Worm (Caenorhabditis elegans) whole organism, late embryonic: ENCODE measurements around the gene srp-2.

ENCODE experiments used
- C08G9.2 ChIP-seq: sonication (generic microtip); optimal IDR thresholded peaks from 2 replicates; lab custom pipeline; 2016; ENCODE audit warnings: mild to moderate bottlenecking, missing genetic modification characterization, moderate library complexity, missing compliant biosample characterization
- F13H6.1 ChIP-seq: sonication (generic microtip); optimal IDR thresholded peaks from 2 replicates; lab custom pipeline; 2016; ENCODE audit warnings: missing genetic modification characterization, missing compliant biosample characterization
- K02D7.2 ChIP-seq: sonication (generic microtip); optimal IDR thresholded peaks from 2 replicates; lab custom pipeline; 2017; ENCODE audit warnings: mild to moderate bottlenecking, missing genetic modification characterization, missing compliant biosample characterization
- K09A11.1 ChIP-seq: sonication (generic microtip); optimal IDR thresholded peaks from 2 replicates; lab custom pipeline; 2017; ENCODE audit warnings: antibody characterized with exemption, mild to moderate bottlenecking, missing genetic modification characterization, missing compliant biosample characterization; ENCODE audit not compliant: insufficient read depth
- T23F11.4 ChIP-seq: fragments of 200-800 bp; sonication (Bioruptor generic); optimal IDR thresholded peaks from 2 replicates; lab custom pipeline; 2018; ENCODE audit warnings: mild to moderate bottlenecking, missing genetic modification characterization, missing compliant biosample characterization
- ceh-14 ChIP-seq: sonication (generic microtip); optimal IDR thresholded peaks from 2 replicates; lab custom pipeline; 2016; ENCODE audit warnings: missing genotype, missing genetic modification characterization, missing compliant biosample characterization
- ceh-18 ChIP-seq: sonication (generic microtip); optimal IDR thresholded peaks from 2 replicates; lab custom pipeline; 2016; ENCODE audit warnings: missing genetic modification characterization, missing compliant biosample characterization
- ceh-19 ChIP-seq: fragments of 200-800 bp; sonication (Bioruptor generic); optimal IDR thresholded peaks from 2 replicates; lab custom pipeline; 2018; ENCODE audit warnings: mild to moderate bottlenecking, missing genetic modification characterization, missing compliant biosample characterization
- ceh-22 ChIP-seq: sonication (generic microtip); optimal IDR thresholded peaks from 2 replicates; lab custom pipeline; 2017; ENCODE audit warnings: missing biosample characterization, missing genetic modification characterization
- ceh-24 ChIP-seq: sonication (generic microtip); optimal IDR thresholded peaks from 2 replicates; lab custom pipeline; 2016; ENCODE audit warnings: mild to moderate bottlenecking, missing genetic modification characterization, missing compliant biosample characterization
- ceh-31 ChIP-seq: sonication (generic microtip); optimal IDR thresholded peaks from 2 replicates; lab custom pipeline; 2016; ENCODE audit warnings: missing genetic modification characterization, missing compliant biosample characterization
- ceh-34 ChIP-seq: sonication (generic microtip); optimal IDR thresholded peaks from 2 replicates; lab custom pipeline; 2016; ENCODE audit warnings: mild to moderate bottlenecking, missing genetic modification characterization, missing compliant biosample characterization
- ceh-48 ChIP-seq: sonication (generic microtip); optimal IDR thresholded peaks from 2 replicates; lab custom pipeline; 2016; ENCODE audit warnings: missing genetic modification characterization, inconsistent platforms, missing compliant biosample characterization
- ceh-6 ChIP-seq: fragments of 200-800 bp; sonication (Bioruptor generic); optimal IDR thresholded peaks from 2 replicates; lab custom pipeline; 2018; ENCODE audit warnings: mild to moderate bottlenecking, missing genetic modification characterization, missing compliant biosample characterization
- ceh-9 ChIP-seq: sonication (generic microtip); optimal IDR thresholded peaks from 2 replicates; lab custom pipeline; 2016; ENCODE audit warnings: mild to moderate bottlenecking, missing genetic modification characterization, inconsistent platforms, missing compliant biosample characterization
- dmd-4 ChIP-seq: sonication (generic microtip); optimal IDR thresholded peaks from 2 replicates; lab custom pipeline; 2016; ENCODE audit warnings: borderline replicate concordance, missing genetic modification characterization, missing compliant biosample characterization
- dve-1 ChIP-seq: sonication (generic microtip); optimal IDR thresholded peaks from 2 replicates; lab custom pipeline; 2017; ENCODE audit warnings: antibody characterized with exemption, mild to moderate bottlenecking, missing genetic modification characterization, missing compliant biosample characterization
- elt-2 ChIP-seq: sonication (generic microtip); optimal IDR thresholded peaks from 2 replicates; lab custom pipeline; 2016; ENCODE audit warnings: missing genetic modification reagents, missing genetic modification characterization, missing compliant biosample characterization
- ets-4 ChIP-seq: sonication (generic microtip); optimal IDR thresholded peaks from 2 replicates; lab custom pipeline; 2016; ENCODE audit warnings: missing genetic modification characterization, missing compliant biosample characterization
- eyg-1 ChIP-seq: sonication (generic microtip); optimal IDR thresholded peaks from 2 replicates; lab custom pipeline; 2016; ENCODE audit warnings: missing genotype, missing genetic modification characterization, missing compliant biosample characterization
- fkh-10 ChIP-seq: fragments of 150-350 bp; optimal IDR thresholded peaks from 2 replicates; lab custom pipeline; 2014; ENCODE audit warnings: missing biosample characterization, missing genetic modification reagents, missing genetic modification characterization
- fkh-6 ChIP-seq: sonication (generic microtip); optimal IDR thresholded peaks from 2 replicates; lab custom pipeline; 2016; ENCODE audit warnings: missing genetic modification characterization, missing compliant biosample characterization
- gmeb-2 ChIP-seq: sonication (generic microtip); optimal IDR thresholded peaks from 2 replicates; lab custom pipeline; 2016; ENCODE audit warnings: missing genetic modification characterization, inconsistent platforms, missing compliant biosample characterization
- hlh-15 ChIP-seq: sonication (generic microtip); optimal IDR thresholded peaks from 2 replicates; lab custom pipeline; 2016; ENCODE audit warnings: missing genetic modification characterization, missing compliant biosample characterization
- hlh-30 ChIP-seq: sonication (generic microtip); optimal IDR thresholded peaks from 2 replicates; lab custom pipeline; 2017; ENCODE audit warnings: antibody characterized with exemption, missing genetic modification characterization, missing compliant biosample characterization; ENCODE audit not compliant: insufficient read depth
- hlh-6 ChIP-seq: sonication (generic microtip); optimal IDR thresholded peaks from 2 replicates; lab custom pipeline; 2016; ENCODE audit warnings: missing genotype, missing genetic modification characterization, missing compliant biosample characterization
- hlh-8 ChIP-seq: sonication (generic microtip); optimal IDR thresholded peaks from 2 replicates; lab custom pipeline; 2016; ENCODE audit warnings: missing genotype, missing genetic modification characterization, missing compliant biosample characterization
- lim-6 ChIP-seq: sonication (generic microtip); optimal IDR thresholded peaks from 2 replicates; lab custom pipeline; 2016; ENCODE audit warnings: missing genetic modification characterization, missing compliant biosample characterization
- lin-11 ChIP-seq: fragments of 200-800 bp; sonication (Bioruptor generic); optimal IDR thresholded peaks from 2 replicates; lab custom pipeline; 2018; ENCODE audit warnings: mild to moderate bottlenecking, missing genetic modification characterization, missing compliant biosample characterization
- mec-3 ChIP-seq: sonication (generic microtip); optimal IDR thresholded peaks from 2 replicates; lab custom pipeline; 2016; ENCODE audit warnings: borderline replicate concordance, missing genetic modification characterization, missing compliant biosample characterization
- nfya-1 ChIP-seq: sonication (generic microtip); optimal IDR thresholded peaks from 2 replicates; lab custom pipeline; 2017; ENCODE audit warnings: missing genetic modification characterization, mild to moderate bottlenecking, missing compliant biosample characterization, antibody characterized with exemption, moderate library complexity
- nhr-11 ChIP-seq: fragments of 150-350 bp; optimal IDR thresholded peaks from 2 replicates; lab custom pipeline; 2014; ENCODE audit warnings: missing biosample characterization, missing genetic modification characterization
- nhr-232 ChIP-seq: sonication (generic microtip); optimal IDR thresholded peaks from 2 replicates; lab custom pipeline; 2016; ENCODE audit warnings: missing genetic modification characterization, missing compliant biosample characterization
- npax-4 ChIP-seq: sonication (generic microtip); optimal IDR thresholded peaks from 2 replicates; lab custom pipeline; 2016; ENCODE audit warnings: missing genetic modification characterization, missing compliant biosample characterization
- odd-2 ChIP-seq: sonication (generic microtip); optimal IDR thresholded peaks from 2 replicates; lab custom pipeline; 2017; ENCODE audit warnings: antibody characterized with exemption, mild to moderate bottlenecking, missing genetic modification characterization, missing compliant biosample characterization
- pag-3 ChIP-seq: sonication (generic microtip); optimal IDR thresholded peaks from 2 replicates; lab custom pipeline; 2016; ENCODE audit warnings: missing compliant biosample characterization, missing genetic modification characterization, borderline replicate concordance
- pat-9 ChIP-seq: fragments of 200-800 bp; sonication (Bioruptor generic); optimal IDR thresholded peaks from 2 replicates; lab custom pipeline; 2018; ENCODE audit warnings: mild to moderate bottlenecking, missing genetic modification characterization, moderate library complexity, missing compliant biosample characterization
- pax-1 ChIP-seq: fragments of 150-350 bp; optimal IDR thresholded peaks from 2 replicates; lab custom pipeline; 2014; ENCODE audit warnings: missing biosample characterization, missing genetic modification characterization
- pha-2 ChIP-seq: sonication (generic microtip); optimal IDR thresholded peaks from 2 replicates; lab custom pipeline; 2017; ENCODE audit warnings: mild to moderate bottlenecking, missing genetic modification characterization, missing compliant biosample characterization
- pqm-1 ChIP-seq: sonication (generic microtip); optimal IDR thresholded peaks from 2 replicates; lab custom pipeline; 2016; ENCODE audit warnings: missing genetic modification characterization, missing compliant biosample characterization
- ref-2 ChIP-seq: sonication (generic microtip); optimal IDR thresholded peaks from 2 replicates; lab custom pipeline; 2016; ENCODE audit warnings: missing genetic modification characterization, missing compliant biosample characterization
- sox-4 ChIP-seq: sonication (generic microtip); optimal IDR thresholded peaks from 2 replicates; lab custom pipeline; 2017; ENCODE audit warnings: mild to moderate bottlenecking, missing genetic modification characterization, inconsistent platforms, missing compliant biosample characterization
- syd-9 ChIP-seq: sonication (generic microtip); optimal IDR thresholded peaks from 2 replicates; lab custom pipeline; 2016; ENCODE audit warnings: mild to moderate bottlenecking, missing genetic modification characterization, moderate library complexity, missing compliant biosample characterization
- tbx-2 ChIP-seq: sonication (generic microtip); optimal IDR thresholded peaks from 2 replicates; lab custom pipeline; 2016; ENCODE audit warnings: missing genetic modification characterization, missing compliant biosample characterization
- ttx-3 ChIP-seq: sonication (generic microtip); optimal IDR thresholded peaks from 2 replicates; lab custom pipeline; 2016; ENCODE audit warnings: missing genetic modification reagents, missing genetic modification characterization, missing compliant biosample characterization
- unc-42 ChIP-seq: sonication (generic microtip); optimal IDR thresholded peaks from 2 replicates; lab custom pipeline; 2016; ENCODE audit warnings: missing genotype, missing genetic modification characterization, missing compliant biosample characterization
- zip-5 ChIP-seq: sonication (generic microtip); optimal IDR thresholded peaks from 2 replicates; lab custom pipeline; 2016; ENCODE audit warnings: missing genetic modification characterization, missing compliant biosample characterization

srp-2 gene

ce11 chrV:728822-729493 is 33.5 kb upstream of the srp-2 start:
- TF ChIP-seq ceh-31 (tag; lab: Kevin White, UChicago), result no peak
- peak; percentile 6 for TF ChIP-seq hlh-30 (tag; lab: Kevin White, UChicago)

- TF ChIP-seq hlh-30 (tag; lab: Kevin White, UChicago) (peak; percentile 7), ceh-9 (tag; lab: Kevin White, UChicago) (no peak)
Measured at ce11 chrV:730216-730615, 32.2 kb upstream of the srp-2 start.

- peak; percentile 17 for TF ChIP-seq syd-9 (tag; lab: Kevin White, UChicago)
- TF ChIP-seq tbx-2, result peak; percentile 66
- peak; percentile 94 for TF ChIP-seq ceh-18 (tag; lab: Kevin White, UChicago)
- no peak for TF ChIP-seq pag-3 (tag; lab: Kevin White, UChicago)
- no peak for TF ChIP-seq ceh-22 (tag; lab: Kevin White, UChicago)
- no peak for TF ChIP-seq odd-2
- TF ChIP-seq fkh-10, result no peak
- TF ChIP-seq pqm-1, result peak; percentile 83
- no peak for TF ChIP-seq eyg-1
- peak; percentile 5 for TF ChIP-seq dve-1 (tag; lab: Kevin White, UChicago)
- TF ChIP-seq ttx-3 (tag; lab: Kevin White, UChicago), result no peak
- no peak for TF ChIP-seq gmeb-2
- TF ChIP-seq nhr-11, result no peak
- TF ChIP-seq ceh-48 (tag; lab: Kevin White, UChicago), result no peak
- no peak for TF ChIP-seq zip-5 (tag; lab: Kevin White, UChicago)
- TF ChIP-seq lim-6 (tag; lab: Kevin White, UChicago), result no peak
- TF ChIP-seq ceh-34 (tag; lab: Kevin White, UChicago), result peak; percentile 22
- TF ChIP-seq hlh-8 (tag; lab: Kevin White, UChicago), result no peak
- no peak for TF ChIP-seq dmd-4
- no peak for TF ChIP-seq ceh-6 (GFP tag; lab: Kevin White, UChicago)
- TF ChIP-seq fkh-6 (tag; lab: Kevin White, UChicago), result no peak
- no peak for TF ChIP-seq nhr-232 (tag; lab: Kevin White, UChicago)
- no peak for TF ChIP-seq sox-4 (tag; lab: Kevin White, UChicago)
- TF ChIP-seq hlh-6, result no peak
- no peak for TF ChIP-seq K02D7.2 (tag; lab: Kevin White, UChicago)
- TF ChIP-seq npax-4 (tag; lab: Kevin White, UChicago), result no peak
- TF ChIP-seq ceh-14 (tag; lab: Kevin White, UChicago), result no peak
- no peak for TF ChIP-seq pha-2 (tag; lab: Kevin White, UChicago)
- TF ChIP-seq elt-2 (tag; lab: Kevin White, UChicago), result peak; percentile 80
- TF ChIP-seq ref-2 (tag; lab: Kevin White, UChicago), result no peak
- no peak for TF ChIP-seq K09A11.1 (tag; lab: Kevin White, UChicago)
- no peak for TF ChIP-seq mec-3 (tag; lab: Kevin White, UChicago)
- no peak for TF ChIP-seq unc-42 (tag; lab: Kevin White, UChicago)
- TF ChIP-seq T23F11.4, result no peak
- TF ChIP-seq ets-4 (tag; lab: Kevin White, UChicago), result peak; percentile 32
- TF ChIP-seq pat-9 (tag; lab: Kevin White, UChicago), result no peak
- TF ChIP-seq ceh-9 (tag; lab: Kevin White, UChicago), result no peak
- no peak for TF ChIP-seq ceh-19
- no peak for TF ChIP-seq ceh-24 (tag; lab: Kevin White, UChicago)
- TF ChIP-seq F13H6.1, result peak; percentile 49
- TF ChIP-seq nfya-1, result peak; percentile 78
- TF ChIP-seq hlh-30 (tag; lab: Kevin White, UChicago), result peak; percentile 91
- TF ChIP-seq pax-1 (tag; lab: Kevin White, UChicago), result no peak
- TF ChIP-seq lin-11 (tag; lab: Kevin White, UChicago), result no peak
- no peak for TF ChIP-seq C08G9.2 (tag; lab: Kevin White, UChicago)
- TF ChIP-seq hlh-15, result no peak
Measured at ce11 chrV:731330-731729, 31.1 kb upstream of the srp-2 start.
